Worm (Caenorhabditis elegans) whole organism, L3 larva: ENCODE results near the gene srg-42.
A peak's percentile ranks its signal among the peaks of the same experiment; 100 is the strongest.

Experiments used
- R02D3.7 ChIP-seq: fragments of 150-350 bp; optimal IDR thresholded peaks from 2 replicates; lab custom pipeline; 2014; ENCODE audit warnings: missing biosample characterization, missing genetic modification characterization
- ZK546.5 ChIP-seq: sonication (generic microtip); optimal IDR thresholded peaks from 2 replicates; lab custom pipeline; 2017; ENCODE audit warnings: missing biosample characterization, missing genetic modification characterization
- aly-2 ChIP-seq: fragments of 150-350 bp; optimal IDR thresholded peaks from 2 replicates; lab custom pipeline; 2014; ENCODE audit warnings: missing biosample characterization, missing genetic modification characterization
- ama-1 ChIP-seq: fragments of 150-350 bp; optimal IDR thresholded peaks from 2 replicates; lab custom pipeline; 2018
- ceh-28 ChIP-seq: fragments of 150-350 bp; optimal IDR thresholded peaks from 2 replicates; lab custom pipeline; 2014; ENCODE audit warnings: missing biosample characterization, missing genetic modification reagents, missing genetic modification characterization
- ceh-9 ChIP-seq: sonication (generic microtip); optimal IDR thresholded peaks from 2 replicates; lab custom pipeline; 2018; ENCODE audit warnings: missing biosample characterization, missing genetic modification characterization
- egl-27 ChIP-seq: sonication (generic microtip); optimal IDR thresholded peaks from 4 replicates; lab custom pipeline; 2017; ENCODE audit warnings: missing biosample characterization, missing genetic modification reagents, missing genetic modification characterization
- elt-1 ChIP-seq: fragments of 150-350 bp; optimal IDR thresholded peaks from 2 replicates; lab custom pipeline; 2014; ENCODE audit warnings: missing biosample characterization, missing genetic modification characterization
- elt-2 ChIP-seq: sonication (generic microtip); optimal IDR thresholded peaks from 2 replicates; lab custom pipeline; 2016; ENCODE audit warnings: missing genetic modification reagents, mild to moderate bottlenecking, missing genetic modification characterization, missing compliant biosample characterization
- eor-1 ChIP-seq, 2 experiments: fragments of 150-350 bp; optimal IDR thresholded peaks; 2 replicates each; lab custom pipeline; 2014 to 2018; ENCODE audit warnings: missing biosample characterization in 2 of 2, missing genetic modification characterization in 2 of 2
- fkh-10 ChIP-seq: sonication (generic microtip); optimal IDR thresholded peaks from 2 replicates; lab custom pipeline; 2017; ENCODE audit warnings: missing biosample characterization, missing genetic modification reagents, missing genetic modification characterization
- fkh-2 ChIP-seq: fragments of 150-350 bp; optimal IDR thresholded peaks from 2 replicates; lab custom pipeline; 2014; ENCODE audit warnings: missing biosample characterization, missing genetic modification reagents, missing genetic modification characterization
- fos-1 ChIP-seq: fragments of 150-350 bp; optimal IDR thresholded peaks from 2 replicates; lab custom pipeline; 2014; ENCODE audit warnings: missing biosample characterization, missing genetic modification characterization
- hmg-11 ChIP-seq: sonication (generic microtip); optimal IDR thresholded peaks from 2 replicates; lab custom pipeline; 2016; ENCODE audit warnings: missing genetic modification characterization, missing compliant biosample characterization
- lin-15B ChIP-seq: fragments of 150-350 bp; optimal IDR thresholded peaks from 2 replicates; lab custom pipeline; 2014; ENCODE audit warnings: missing biosample characterization, missing genetic modification characterization
- lin-39 ChIP-seq: fragments of 150-350 bp; optimal IDR thresholded peaks from 2 replicates; lab custom pipeline; 2018; ENCODE audit warnings: missing biosample characterization, missing genetic modification reagents, missing genetic modification characterization
- lsy-12 ChIP-seq: sonication (generic microtip); optimal IDR thresholded peaks from 2 replicates; lab custom pipeline; 2016; ENCODE audit warnings: mild to moderate bottlenecking, missing genetic modification characterization, missing compliant biosample characterization
- nfya-1 ChIP-seq: sonication (generic microtip); optimal IDR thresholded peaks from 2 replicates; lab custom pipeline; 2017; ENCODE audit warnings: missing genetic modification characterization, mild to moderate bottlenecking, missing compliant biosample characterization, antibody characterized with exemption, moderate library complexity; ENCODE audit not compliant: insufficient read depth
- nhr-11 ChIP-seq: fragments of 150-350 bp; optimal IDR thresholded peaks from 2 replicates; lab custom pipeline; 2014; ENCODE audit warnings: missing biosample characterization, missing genetic modification characterization
- nhr-12 ChIP-seq: fragments of 150-350 bp; optimal IDR thresholded peaks from 2 replicates; lab custom pipeline; 2014; ENCODE audit warnings: missing biosample characterization, missing genetic modification characterization
- nhr-237 ChIP-seq: fragments of 150-350 bp; optimal IDR thresholded peaks from 2 replicates; lab custom pipeline; 2014; ENCODE audit warnings: missing biosample characterization, missing genetic modification characterization
- nhr-25 ChIP-seq: sonication (generic microtip); optimal IDR thresholded peaks from 2 replicates; lab custom pipeline; 2017; ENCODE audit warnings: missing biosample characterization, missing genetic modification characterization
- nhr-28 ChIP-seq: fragments of 150-350 bp; optimal IDR thresholded peaks from 2 replicates; lab custom pipeline; 2014; ENCODE audit warnings: missing biosample characterization, missing genetic modification characterization
- nhr-43 ChIP-seq: sonication (generic microtip); optimal IDR thresholded peaks from 2 replicates; lab custom pipeline; 2016; ENCODE audit warnings: mild to moderate bottlenecking, missing genetic modification characterization, missing compliant biosample characterization; ENCODE audit not compliant: poor library complexity, severe bottlenecking
- nhr-76 ChIP-seq: fragments of 150-350 bp; sonication (generic microtip); optimal IDR thresholded peaks from 5 replicates; lab custom pipeline; 2014; ENCODE audit warnings: missing biosample characterization, missing genetic modification characterization
- nhr-77 ChIP-seq: fragments of 150-350 bp; optimal IDR thresholded peaks from 2 replicates; lab custom pipeline; 2014; ENCODE audit warnings: missing biosample characterization, missing genetic modification characterization
- pqm-1 ChIP-seq: fragments of 150-350 bp; optimal IDR thresholded peaks from 2 replicates; lab custom pipeline; 2017; ENCODE audit warnings: missing biosample characterization, missing genetic modification characterization, inconsistent platforms
- sea-2 ChIP-seq: fragments of 150-350 bp; sonication (generic microtip); optimal IDR thresholded peaks from 4 replicates; lab custom pipeline; 2014; ENCODE audit warnings: missing biosample characterization, missing genetic modification reagents, missing genetic modification characterization
- skn-1 ChIP-seq: fragments of 150-350 bp; optimal IDR thresholded peaks from 2 replicates; lab custom pipeline; 2014; ENCODE audit warnings: missing biosample characterization, missing genetic modification characterization
- snpc-4 ChIP-seq: fragments of 150-350 bp; optimal IDR thresholded peaks from 2 replicates; lab custom pipeline; 2014; ENCODE audit warnings: missing biosample characterization, missing genetic modification characterization
- tbx-2 ChIP-seq: sonication (generic microtip); optimal IDR thresholded peaks from 2 replicates; lab custom pipeline; 2016; ENCODE audit warnings: mild to moderate bottlenecking, missing genetic modification characterization, missing compliant biosample characterization
- unc-62 ChIP-seq: fragments of 150-350 bp; sonication (generic microtip); optimal IDR thresholded peaks from 4 replicates; lab custom pipeline; 2014; ENCODE audit warnings: missing biosample characterization, missing genetic modification reagents, missing genetic modification characterization
- zag-1 ChIP-seq: fragments of 150-350 bp; optimal IDR thresholded peaks from 2 replicates; lab custom pipeline; 2014; ENCODE audit warnings: missing biosample characterization, missing genetic modification characterization
- ztf-11 ChIP-seq: fragments of 150-350 bp; optimal IDR thresholded peaks from 2 replicates; lab custom pipeline; 2014; ENCODE audit warnings: missing biosample characterization, missing genetic modification characterization
- ztf-4 ChIP-seq: fragments of 150-350 bp; optimal IDR thresholded peaks from 2 replicates; lab custom pipeline; 2014; ENCODE audit warnings: missing biosample characterization, missing genetic modification characterization

srg-42 gene

DNA sequence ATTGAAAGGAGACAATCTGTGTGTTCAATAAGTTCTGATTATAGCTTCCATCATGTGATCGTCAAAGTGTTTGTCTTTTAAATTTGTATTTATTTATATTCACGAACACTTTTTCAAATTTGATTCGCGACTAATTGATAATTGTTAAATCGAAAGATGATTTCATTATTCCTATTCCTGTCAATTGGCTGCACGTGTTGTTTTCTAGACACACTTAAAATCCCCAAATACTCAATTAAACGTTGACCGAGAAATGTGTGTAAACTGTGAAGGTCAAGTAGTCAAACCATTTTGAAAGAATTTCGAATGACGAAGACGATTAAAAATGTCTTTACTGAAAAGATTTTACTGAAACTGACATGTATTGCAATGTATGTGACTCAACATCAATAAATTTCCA is 23.1 kb upstream of the srg-42 start:
- TF ChIP-seq nhr-43 = no peak
- TF ChIP-seq zag-1 (tag; lab: Kevin White, UChicago) = no peak
- TF ChIP-seq ztf-4 (tag; lab: Kevin White, UChicago) = no peak
- TF ChIP-seq ama-1 (lab: Kevin White, UChicago) = no peak
- no peak for TF ChIP-seq ceh-28 (tag; lab: Kevin White, UChicago)
- no peak for TF ChIP-seq nhr-11 (tag; lab: Kevin White, UChicago)
- TF ChIP-seq fos-1 (tag; lab: Kevin White, UChicago) = no peak
- no peak for TF ChIP-seq elt-1 (tag; lab: Kevin White, UChicago)
- no peak for TF ChIP-seq nhr-237
- no peak for TF ChIP-seq sea-2 (GFP tag; lab: Kevin White, UChicago)
- no peak for TF ChIP-seq skn-1 (tag; lab: Kevin White, UChicago)
- TF ChIP-seq eor-1 (tag; optimal IDR thresholded peaks at IDR 0.05; lab: Kevin White, UChicago) = no peak
- TF ChIP-seq snpc-4 = no peak
- TF ChIP-seq nhr-28 = no peak

DNA sequence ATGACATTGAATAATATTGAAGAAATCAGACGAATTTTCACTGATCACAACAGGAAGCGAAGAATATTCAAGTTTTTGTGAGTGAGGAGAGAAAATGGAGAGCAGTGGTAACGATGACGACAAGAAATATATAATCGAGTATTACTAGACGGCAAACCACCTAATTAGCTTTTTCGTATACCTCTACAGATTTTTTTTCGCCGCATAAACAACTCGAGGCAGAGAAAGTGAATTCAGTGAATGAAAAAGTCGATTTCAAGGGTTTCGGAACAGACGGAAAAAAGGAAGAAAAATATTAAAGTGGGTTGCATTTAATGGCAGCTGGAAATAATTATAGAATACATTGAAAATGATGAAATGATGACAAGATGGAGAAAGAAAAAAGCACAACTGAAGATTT is 19.7 kb upstream of the srg-42 start, which contains the start of gene gpa-1:
gpa-1 (minus strand) TSS at position 101 of the 400 bp plus-strand sequence.
- no peak for TF ChIP-seq hmg-11
- TF ChIP-seq fkh-2 (tag; lab: Kevin White, UChicago) = no peak

DNA sequence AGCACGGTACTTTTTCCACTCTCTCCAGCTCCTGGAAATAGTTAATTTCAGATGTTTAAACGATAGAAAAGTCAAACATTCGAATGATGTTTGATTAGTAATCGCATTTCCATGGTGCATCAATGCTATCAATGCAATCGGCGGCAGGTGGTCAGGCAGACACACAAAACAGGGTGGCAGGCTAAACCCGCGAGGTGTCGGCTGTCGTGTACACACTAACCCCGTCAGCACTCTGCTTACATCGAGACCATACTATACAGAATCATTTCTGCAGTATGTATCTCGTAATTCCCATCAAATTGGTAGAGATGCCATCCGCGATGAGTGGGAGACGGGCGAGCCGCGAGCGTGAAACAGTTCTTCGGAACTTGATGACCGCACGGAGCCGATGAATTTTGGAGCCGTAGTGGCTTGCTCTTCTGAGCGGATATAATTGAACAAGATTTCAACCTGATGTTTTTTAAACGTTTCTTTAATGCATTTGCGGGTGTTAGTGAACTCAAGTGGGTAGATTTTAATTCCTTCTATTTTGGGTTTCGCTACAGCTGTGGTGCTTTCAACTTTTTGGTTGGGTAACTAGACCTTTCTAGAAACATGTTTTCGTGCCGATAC is 19.0 kb upstream of the srg-42 start:
- TF ChIP-seq nfya-1 = peak; percentile 14
- peak; percentile 97 for TF ChIP-seq snpc-4
- peak; percentile 38 for TF ChIP-seq nhr-77 (tag; lab: Kevin White, UChicago)
- peak; percentile 76 for TF ChIP-seq elt-2 (tag; lab: Kevin White, UChicago)
- TF ChIP-seq ama-1 (lab: Kevin White, UChicago) = peak; percentile 47
- peak; percentile 5 for TF ChIP-seq R02D3.7 (tag; lab: Kevin White, UChicago)
- TF ChIP-seq nhr-43 = peak; percentile 61
- TF ChIP-seq pqm-1 (tag; lab: Kevin White, UChicago) = peak; percentile 65

DNA sequence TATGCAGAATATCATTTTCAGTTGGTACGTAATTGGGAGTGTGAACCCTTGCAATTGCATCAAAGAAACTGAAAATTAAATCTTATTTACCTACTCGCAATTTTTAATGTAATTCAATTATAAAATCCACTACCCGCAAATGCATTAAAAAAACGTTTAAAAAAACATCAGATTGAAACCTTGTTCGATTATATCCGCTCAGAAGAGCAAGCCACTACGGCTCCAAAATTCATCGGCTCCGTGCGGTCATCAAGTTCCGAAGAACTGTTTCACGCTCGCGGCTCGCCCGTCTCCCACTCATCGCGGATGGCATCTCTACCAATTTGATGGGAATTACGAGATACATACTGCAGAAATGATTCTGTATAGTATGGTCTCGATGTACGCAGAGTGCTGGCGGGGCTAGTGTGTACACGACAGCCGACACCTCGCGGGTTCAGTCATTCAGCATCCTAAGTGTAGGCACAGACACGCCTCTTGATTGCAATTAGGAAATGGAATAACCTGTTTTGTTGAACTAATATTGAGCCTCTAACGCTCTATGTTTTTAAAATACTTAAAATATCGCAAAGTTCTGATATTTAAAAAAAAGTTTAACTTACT is 17.6 kb upstream of the srg-42 start:
- peak; percentile 35 for TF ChIP-seq nhr-43
- peak; percentile 23 for TF ChIP-seq pqm-1 (tag; lab: Kevin White, UChicago)
- TF ChIP-seq snpc-4 = peak; percentile 93
- peak; percentile 29 for TF ChIP-seq nhr-25 (tag; lab: Kevin White, UChicago)
- TF ChIP-seq ama-1 (lab: Kevin White, UChicago) = peak; percentile 6
- TF ChIP-seq elt-2 (tag; lab: Kevin White, UChicago) = peak; percentile 27
- TF ChIP-seq nhr-77 (tag; lab: Kevin White, UChicago) = peak; percentile 2

DNA sequence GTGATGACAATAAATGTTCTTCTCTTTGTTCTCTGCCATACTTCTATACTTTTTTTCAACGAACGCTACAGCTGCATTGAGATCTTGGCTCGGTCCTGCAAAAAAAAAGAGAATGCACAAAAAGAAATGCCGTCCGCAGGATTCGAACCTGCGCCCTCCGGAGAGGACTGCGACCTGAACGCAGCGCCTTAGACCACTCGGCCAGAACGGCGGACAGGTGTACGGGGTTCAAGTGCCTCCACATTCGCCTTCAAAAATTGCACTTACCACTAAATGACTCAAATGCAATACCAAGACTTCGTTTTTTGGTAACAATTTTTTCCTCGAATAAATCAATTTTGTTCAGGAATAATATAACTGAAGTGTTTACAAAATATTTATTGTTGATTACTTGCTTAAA is 16.8 kb upstream of the srg-42 start:
- peak; percentile 26 for TF ChIP-seq elt-2 (tag; lab: Kevin White, UChicago)
- no peak for TF ChIP-seq R02D3.7 (tag; lab: Kevin White, UChicago)
- no peak for TF ChIP-seq ceh-9 (tag; lab: Kevin White, UChicago)
- peak; percentile 35 for TF ChIP-seq lin-39 (tag; lab: Kevin White, UChicago)
- TF ChIP-seq hmg-11 = peak; percentile 34
- TF ChIP-seq ztf-4 (tag; lab: Kevin White, UChicago) = no peak
- TF ChIP-seq ztf-11 (tag; lab: Kevin White, UChicago) = no peak
- TF ChIP-seq snpc-4 = peak; percentile 95
- peak; percentile 2 for TF ChIP-seq nfya-1

DNA sequence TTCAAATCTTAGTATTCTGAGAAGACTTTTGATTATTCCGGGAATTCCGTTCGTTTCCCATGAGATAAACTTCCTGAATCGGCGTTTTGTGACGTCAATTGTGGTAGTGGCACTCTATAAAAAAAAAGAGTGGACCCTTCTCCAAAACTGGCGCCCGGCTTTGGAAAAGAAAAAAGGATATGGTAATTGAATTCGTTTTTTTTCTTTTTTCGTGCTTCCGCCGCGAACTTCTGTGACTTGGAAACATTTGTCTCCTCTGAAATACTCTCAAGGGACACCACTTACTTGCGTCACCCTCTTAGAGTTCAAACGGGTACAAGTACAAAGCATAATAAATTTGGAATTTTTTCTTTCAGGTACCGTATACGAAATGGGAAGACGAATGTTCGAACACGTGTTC is 14.8 kb upstream of the srg-42 start:
- TF ChIP-seq fkh-10 (GFP tag; lab: Kevin White, UChicago) = peak; percentile 19
- TF ChIP-seq ceh-28 (tag; lab: Kevin White, UChicago) = no peak

DNA sequence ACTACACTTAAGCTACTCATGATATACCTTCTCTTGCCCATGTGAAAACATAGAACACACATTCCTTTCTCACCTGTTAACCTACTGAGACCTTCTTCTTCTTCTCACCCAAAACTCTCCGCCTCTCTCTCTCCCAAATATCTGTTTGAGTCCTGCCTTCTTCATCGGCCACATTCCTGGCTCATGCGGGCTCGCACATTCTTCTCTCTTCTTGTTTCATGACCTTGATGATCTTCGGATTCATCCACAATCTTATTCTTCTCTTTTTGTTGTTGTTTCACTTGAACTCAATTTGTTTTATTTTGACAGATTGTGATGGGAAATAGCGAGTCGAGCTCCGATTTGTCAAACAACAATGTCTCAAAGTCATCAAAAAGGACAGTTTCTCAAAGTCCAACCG is 14.1 kb upstream of the srg-42 start, which contains the start of gene T19C4.5:
T19C4.5 (plus strand) TSS at position 308 of the 400 bp plus-strand sequence.
- TF ChIP-seq aly-2 (tag; lab: Kevin White, UChicago) (no peak), tbx-2 (no peak), nhr-76 (tag; lab: Kevin White, UChicago) (no peak), nhr-237 (no peak), fkh-10 (GFP tag; lab: Kevin White, UChicago) (no peak), sea-2 (GFP tag; lab: Kevin White, UChicago) (no peak), ZK546.5 (tag; lab: Kevin White, UChicago) (no peak), lsy-12 (tag; lab: Kevin White, UChicago) (no peak), ceh-9 (tag; lab: Kevin White, UChicago) (no peak), elt-1 (tag; lab: Kevin White, UChicago) (no peak), pqm-1 (tag; lab: Kevin White, UChicago) (no peak), lin-15B (no peak), unc-62 (GFP tag; lab: Kevin White, UChicago) (no peak), egl-27 (tag; lab: Kevin White, UChicago) (no peak), nhr-12 (no peak)
- TF ChIP-seq, all 47 proteins: peak for 0
